Fruit fly (Drosophila melanogaster) ovary, adult (tissue): ENCODE data around the gene CG43658.

Experiments used
- CG17801 ChIP-seq: fragments of 200-800 bp; optimal IDR thresholded peaks from 2 replicates; lab custom pipeline; 2019; ENCODE audit warnings: missing biosample characterization, mild to moderate bottlenecking, missing genetic modification characterization, moderate library complexity; ENCODE audit not compliant: partially characterized antibody

Gene CG43658

dm6 chrX:17508906-17509305 lies 52.1 kb downstream of the CG43658 start:
- TF ChIP-seq CG17801 (GFP tag; lab: Kevin White, UChicago): no peak

dm6 chrX:17508364-17508763 lies 52.6 kb downstream of the CG43658 start:
- TF ChIP-seq CG17801 (GFP tag; lab: Kevin White, UChicago): no peak

dm6 chrX:17506965-17507878 lies 53.8 kb downstream of the CG43658 start:
- TF ChIP-seq CG17801 (GFP tag; lab: Kevin White, UChicago): peak; percentile 75

- TF ChIP-seq CG17801 (GFP tag; lab: Kevin White, UChicago): no peak
Measured at dm6 chrX:17506292-17506691, 54.7 kb downstream of the CG43658 start.

- TF ChIP-seq CG17801 (GFP tag; lab: Kevin White, UChicago): no peak
Measured at dm6 chrX:17505595-17505994, 55.4 kb downstream of the CG43658 start.

dm6 chrX:17504179-17504777 lies 56.7 kb downstream of the CG43658 start:
- TF ChIP-seq CG17801 (GFP tag; lab: Kevin White, UChicago): no peak

dm6 chrX:17503568-17503967 lies 57.4 kb downstream of the CG43658 start:
- no peak for TF ChIP-seq CG17801 (GFP tag; lab: Kevin White, UChicago)

- no peak for TF ChIP-seq CG17801 (GFP tag; lab: Kevin White, UChicago)
Measured at dm6 chrX:17503040-17503439, 57.9 kb downstream of the CG43658 start.

- no peak for TF ChIP-seq CG17801 (GFP tag; lab: Kevin White, UChicago)
Measured at dm6 chrX:17501521-17501920, 59.5 kb downstream of the CG43658 start.

dm6 chrX:17498982-17499381 lies 62.0 kb downstream of the CG43658 start:
- TF ChIP-seq CG17801 (GFP tag; lab: Kevin White, UChicago): no peak

- no peak for TF ChIP-seq CG17801 (GFP tag; lab: Kevin White, UChicago)
Measured at dm6 chrX:17495244-17495798, 65.7 kb downstream of the CG43658 start.

- no peak for TF ChIP-seq CG17801 (GFP tag; lab: Kevin White, UChicago)
Measured at dm6 chrX:17493635-17494296, 67.2 kb downstream of the CG43658 start.

dm6 chrX:17491184-17491583 lies 69.8 kb downstream of the CG43658 start:
- peak; percentile 78 for TF ChIP-seq CG17801 (GFP tag; lab: Kevin White, UChicago)

- TF ChIP-seq CG17801 (GFP tag; lab: Kevin White, UChicago): no peak
Measured at dm6 chrX:17490462-17490861, 70.5 kb downstream of the CG43658 start.

dm6 chrX:17489853-17490252 lies 71.1 kb downstream of the CG43658 start:
- peak; percentile 32 for TF ChIP-seq CG17801 (GFP tag; lab: Kevin White, UChicago)
